Fruit fly (Drosophila melanogaster): ENCODE data around the gene CG14314.

The CG14314 gene

dm6 chr3R:18188702-18189125, 27.2 kb upstream of the CG14314 start, which contains the start of the genes CG12321 and MED17 (continued):
- TF ChIP-seq CG7987 (GFP tag; optimal IDR thresholded peaks at IDR 0.05) = peak; percentile 66
- TF ChIP-seq MESR4 (GFP tag; optimal IDR thresholded peaks at IDR 0.05) = no peak
- TF ChIP-seq CG8290 (GFP tag; optimal IDR thresholded peaks at IDR 0.05) = peak; percentile 96
- TF ChIP-seq CG8290 (tag; optimal IDR thresholded peaks at IDR 0.05) = peak; percentile 73 to 85
- peak; percentile 52 for TF ChIP-seq CG17802 (tag; optimal IDR thresholded peaks at IDR 0.05)
- TF ChIP-seq CG4328 (GFP tag; optimal IDR thresholded peaks at IDR 0.05) = peak; percentile 78
- TF ChIP-seq Nf-YA (GFP tag; IDR thresholded peaks at IDR 0.05) = peak; percentile 80
- TF ChIP-seq CG13123 (GFP tag; optimal IDR thresholded peaks at IDR 0.05) = peak; percentile 85
- TF ChIP-seq pb (GFP tag; optimal IDR thresholded peaks at IDR 0.05) = no peak
- TF ChIP-seq Mes4 (GFP tag; optimal IDR thresholded peaks at IDR 0.05) = peak; percentile 33
- peak; percentile 79 for TF ChIP-seq zfh2 (GFP tag; optimal IDR thresholded peaks at IDR 0.05)
- peak; percentile 53 for TF ChIP-seq pnt (GFP tag; optimal IDR thresholded peaks at IDR 0.05)
- TF ChIP-seq CG9797 (GFP tag; optimal IDR thresholded peaks at IDR 0.05) = peak; percentile 22
- no peak for TF ChIP-seq dati (GFP tag; IDR thresholded peaks at IDR 0.05)
- peak; percentile 61 for TF ChIP-seq gcm (GFP tag; optimal IDR thresholded peaks at IDR 0.05)
- peak; percentile 99 for TF ChIP-seq CG10267 (tag; optimal IDR thresholded peaks at IDR 0.05)
- TF ChIP-seq crol (GFP tag; IDR thresholded peaks at IDR 0.05) = no peak; the same call in 1 of the 2 replicates
- TF ChIP-seq CG13287 (GFP tag; IDR thresholded peaks at IDR 0.05; ENCODE audit: partially characterized antibody) = no peak
- TF ChIP-seq ara (GFP tag; IDR thresholded peaks at IDR 0.05) = peak; percentile 60
- TF ChIP-seq vnd (GFP tag; IDR thresholded peaks at IDR 0.05; ENCODE audit: partially characterized antibody) = no peak
- peak; percentile 87 for TF ChIP-seq ssp (GFP tag; IDR thresholded peaks at IDR 0.05)
- peak; percentile 41 for TF ChIP-seq CG10565 (GFP tag; optimal IDR thresholded peaks at IDR 0.05)
- TF ChIP-seq jing (GFP tag; optimal IDR thresholded peaks at IDR 0.05) = peak; percentile 69
- TF ChIP-seq gt (GFP tag; IDR thresholded peaks at IDR 0.05) = peak; percentile 70
- no peak for TF ChIP-seq CG12769 (tag; optimal IDR thresholded peaks at IDR 0.05)
- TF ChIP-seq nerfin-2 (GFP tag; IDR thresholded peaks at IDR 0.05; ENCODE audit: partially characterized antibody) = no peak
- 0 out of 3 replicates have a peak, but pooled peaks have one; percentile 14 for TF ChIP-seq knrl (GFP tag; IDR thresholded peaks at IDR 0.05; ENCODE audit: partially characterized antibody)
- TF ChIP-seq CG12391 (tag; optimal IDR thresholded peaks at IDR 0.05) = peak; percentile 95
- peak; percentile 11 for TF ChIP-seq ac (GFP tag; optimal IDR thresholded peaks at IDR 0.05)
- no peak for TF ChIP-seq CG11398 (GFP tag; optimal IDR thresholded peaks at IDR 0.05)
- peak in 1 of 3 experiments; percentile 85 for TF ChIP-seq lola (GFP tag; optimal IDR thresholded peaks at IDR 0.05)
- no peak for TF ChIP-seq sc (optimal IDR thresholded peaks at IDR 0.05)
- peak; percentile 85 for TF ChIP-seq sc (GFP tag; optimal IDR thresholded peaks at IDR 0.05)
- peak; percentile 68; the same call in 2 of the 3 replicates for TF ChIP-seq CG7357 (GFP tag; IDR thresholded peaks at IDR 0.05)
- TF ChIP-seq CG12744 (GFP tag; optimal IDR thresholded peaks at IDR 0.05) = peak; percentile 49
- peak; percentile 70 for TF ChIP-seq CG3407 (GFP tag; optimal IDR thresholded peaks at IDR 0.05)
- TF ChIP-seq CG7786 (GFP tag; optimal IDR thresholded peaks at IDR 0.05) = peak; percentile 56
- TF ChIP-seq slp2 (GFP tag; optimal IDR thresholded peaks at IDR 0.05) = no peak
- TF ChIP-seq NC2β (GFP tag; optimal IDR thresholded peaks at IDR 0.05) = no peak
- TF ChIP-seq CG10321 (GFP tag; IDR thresholded peaks at IDR 0.05) = peak; percentile 43; the same call in 1 of the 2 replicates
- peak; percentile 70 for TF ChIP-seq mam (GFP tag; optimal IDR thresholded peaks at IDR 0.05)
- peak in 1 of 2 experiments; percentile 76 for TF ChIP-seq Eip74EF (GFP tag; optimal IDR thresholded peaks at IDR 0.05)
- TF ChIP-seq Dref (GFP tag; IDR thresholded peaks at IDR 0.05) = peak; percentile 76
- TF ChIP-seq CG6689 (GFP tag; IDR thresholded peaks at IDR 0.05) = peak; percentile 81
- peak; percentile 49 for TF ChIP-seq Adf1 (GFP tag; IDR thresholded peaks at IDR 0.05)
- peak; percentile 87 for TF ChIP-seq zen (tag; optimal IDR thresholded peaks at IDR 0.05)
- TF ChIP-seq tll (GFP tag; optimal IDR thresholded peaks at IDR 0.05) = no peak
- peak; percentile 46 for TF ChIP-seq CG8765 (GFP tag; IDR thresholded peaks at IDR 0.05)
- TF ChIP-seq jumu (GFP tag; optimal IDR thresholded peaks at IDR 0.05) = peak; percentile 42
- no peak for TF ChIP-seq hbn (GFP tag; IDR thresholded peaks at IDR 0.05; ENCODE audit: partially characterized antibody)

Data from whole organism, embryonic.